Worm (Caenorhabditis elegans): ENCODE results near the gene F55G7.1.

Gene F55G7.1

DNA sequence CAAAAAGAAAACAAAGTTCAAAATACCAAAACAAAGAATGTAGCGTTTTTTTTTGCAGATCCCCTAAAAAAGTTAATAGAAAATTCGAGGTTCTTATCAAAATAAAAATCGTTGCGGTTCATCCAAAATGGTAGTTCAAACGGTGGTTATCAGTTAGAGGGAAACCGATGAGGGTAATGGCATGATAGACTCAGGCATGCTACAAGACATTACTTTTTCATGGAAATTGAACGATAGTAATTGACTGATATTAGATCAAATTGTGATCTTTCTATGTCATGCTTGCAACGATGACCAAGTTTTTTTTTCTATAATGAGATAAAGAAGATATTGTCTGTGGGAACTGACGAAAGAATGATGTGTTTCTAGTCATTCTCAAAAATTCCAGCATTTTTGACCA lies 40.3 kb downstream of the F55G7.1 start:
- TF ChIP-seq daf-16 (GFP tag; optimal IDR thresholded peaks at IDR 0.05) (no peak), daf-16 (tag; optimal IDR thresholded peaks at IDR 0.05) (peak; percentile 76), lsy-2 (tag; optimal IDR thresholded peaks at IDR 0.05) (no peak), dmd-6 (GFP tag; IDR thresholded peaks at IDR 0.05) (peak; percentile 87), nhr-6 (tag; optimal IDR thresholded peaks at IDR 0.05) (no peak), ceh-62 (tag; optimal IDR thresholded peaks at IDR 0.05) (no peak), F10B5.3 (tag; optimal IDR thresholded peaks at IDR 0.05) (no peak), mdl-1 (tag; optimal IDR thresholded peaks at IDR 0.05) (peak in 1 of 2 experiments; percentile 62), hif-1 (tag; optimal IDR thresholded peaks at IDR 0.05) (peak in 1 of 2 experiments; percentile 81), pha-4 (GFP tag; IDR thresholded peaks at IDR 0.05) (no peak), pha-4 (tag; optimal IDR thresholded peaks at IDR 0.05) (no peak), ZK546.5 (tag; optimal IDR thresholded peaks at IDR 0.05) (no peak), set-16 (GFP tag; IDR thresholded peaks at IDR 0.05) (no peak), mxl-2 (GFP tag; conservative IDR thresholded peaks at IDR 0.05) (no peak), unc-62 (GFP tag; optimal IDR thresholded peaks at IDR 0.05 in 1 of 2) (no peak), unc-62 (tag; optimal IDR thresholded peaks at IDR 0.05) (no peak), ceh-20 (GFP tag; IDR thresholded peaks at IDR 0.05) (0 out of 2 replicates have a peak, but pooled peaks have one; percentile 16), mdt-29 (GFP tag; IDR thresholded peaks at IDR 0.05) (no peak), aly-2 (tag; optimal IDR thresholded peaks at IDR 0.05) (no peak), tag-97 (GFP tag; IDR thresholded peaks at IDR 0.05) (no peak), nhr-77 (tag; optimal IDR thresholded peaks at IDR 0.05) (peak; percentile 32), nhr-10 (tag; optimal IDR thresholded peaks at IDR 0.05) (no peak), unc-130 (GFP tag; optimal IDR thresholded peaks at IDR 0.05) (no peak), ztf-7 (tag; optimal IDR thresholded peaks at IDR 0.05) (no peak), zag-1 (tag; optimal IDR thresholded peaks at IDR 0.05) (no peak), ama-1 (optimal IDR thresholded peaks at IDR 0.05) (no peak), php-3 (GFP tag; IDR thresholded peaks at IDR 0.05) (peak; percentile 81), lim-7 (GFP tag; IDR thresholded peaks at IDR 0.05) (no peak), nhr-25 (tag; optimal IDR thresholded peaks at IDR 0.05; ENCODE audit: borderline replicate concordance, insufficient read depth) (no peak), sdz-12 (GFP tag; optimal IDR thresholded peaks at IDR 0.05) (no peak), nhr-28 (tag; optimal IDR thresholded peaks at IDR 0.05) (peak; percentile 95), T20F7.1 (GFP tag; optimal IDR thresholded peaks at IDR 0.05) (no peak), daf-19 (GFP tag; conservative IDR thresholded peaks at IDR 0.05) (no peak), spr-3 (GFP tag; optimal IDR thresholded peaks at IDR 0.05) (no peak), hlh-30 (tag; optimal IDR thresholded peaks at IDR 0.05; ENCODE audit: insufficient read depth) (peak; percentile 15), Y48G9A.11 (GFP tag; IDR thresholded peaks at IDR 0.05) (no peak), F44E2.7 (GFP tag; IDR thresholded peaks at IDR 0.05) (no peak), skn-1 (tag; optimal IDR thresholded peaks at IDR 0.05) (no peak), mep-1 (tag; optimal IDR thresholded peaks at IDR 0.05) (peak; percentile 7), zip-11 (GFP tag; IDR thresholded peaks at IDR 0.05) (no peak), madf-5 (GFP tag; IDR thresholded peaks at IDR 0.05) (no peak), rbr-2 (tag; optimal IDR thresholded peaks at IDR 0.05) (no peak), duxl-1 (tag; optimal IDR thresholded peaks at IDR 0.05; ENCODE audit: poor library complexity) (no peak), attf-4 (tag; optimal IDR thresholded peaks at IDR 0.05) (no peak), R02D3.7 (tag; optimal IDR thresholded peaks at IDR 0.05) (no peak), dve-1 (tag; optimal IDR thresholded peaks at IDR 0.05; ENCODE audit: insufficient read depth) (peak; percentile 75), nhr-111 (GFP tag; optimal IDR thresholded peaks at IDR 0.05) (no peak), daf-12 (tag; optimal IDR thresholded peaks at IDR 0.05) (no peak), F37D6.2 (tag; optimal IDR thresholded peaks at IDR 0.05) (no peak), F49E8.2 (tag; optimal IDR thresholded peaks at IDR 0.05; ENCODE audit: borderline replicate concordance) (no peak), ceh-32 (tag; optimal IDR thresholded peaks at IDR 0.05; ENCODE audit: poor library complexity) (no peak), tra-1 (GFP tag; IDR thresholded peaks at IDR 0.05) (peak; percentile 90), lir-3 (tag; optimal IDR thresholded peaks at IDR 0.05) (no peak)
